Fruit fly (Drosophila melanogaster) whole organism, wandering third instar larva: ENCODE measurements around the gene Tfb5.

Source experiments
- Abd-B ChIP-seq: fragments of >200 bp; optimal IDR thresholded peaks from 2 replicates; lab custom pipeline; 2017; ENCODE audit warnings: missing biosample characterization, missing genetic modification characterization
- CG32264 ChIP-seq: fragments of 200-800 bp; sonication (Bioruptor generic); optimal IDR thresholded peaks from 2 replicates; lab custom pipeline; 2016; ENCODE audit warnings: missing biosample characterization, missing genetic modification characterization
- CG9705 ChIP-seq: fragments of 200-800 bp; sonication (Bioruptor generic); optimal IDR thresholded peaks from 2 replicates; lab custom pipeline; 2018; ENCODE audit warnings: missing biosample characterization, mild to moderate bottlenecking, missing genetic modification characterization
- CrebA ChIP-seq: fragments of 200-800 bp; sonication (Bioruptor generic); optimal IDR thresholded peaks from 2 replicates; lab custom pipeline; 2016; ENCODE audit warnings: missing biosample characterization, mild to moderate bottlenecking, missing genetic modification characterization, borderline replicate concordance
- Dfd ChIP-seq: fragments of >200 bp; optimal IDR thresholded peaks from 2 replicates; lab custom pipeline; 2017; ENCODE audit warnings: missing biosample characterization, missing genetic modification characterization
- Dif ChIP-seq: fragments of 200-275, 200-300 bp; sonication (Bioruptor generic); optimal IDR thresholded peaks from 2 replicates; lab custom pipeline; 2018; ENCODE audit warnings: missing biosample characterization, missing genetic modification characterization; ENCODE audit not compliant: partially characterized antibody
- GATAd ChIP-seq: sonication (Bioruptor generic); optimal IDR thresholded peaks from 2 replicates; lab custom pipeline; 2016; ENCODE audit warnings: missing biosample characterization, missing genetic modification characterization
- HLH106 ChIP-seq: fragments of 200-800 bp; optimal IDR thresholded peaks from 3 replicates; lab custom pipeline; 2019; ENCODE audit warnings: missing biosample characterization, mild to moderate bottlenecking, missing genetic modification characterization, moderate library complexity
- Hnf4 ChIP-seq: fragments of 200-800 bp; sonication (Bioruptor generic); optimal IDR thresholded peaks from 2 replicates; lab custom pipeline; 2016; ENCODE audit warnings: missing biosample characterization, mild to moderate bottlenecking, missing genetic modification characterization
- Hr78 ChIP-seq: fragments of >200 bp; optimal IDR thresholded peaks from 2 replicates; lab custom pipeline; 2017; ENCODE audit warnings: missing biosample characterization, missing genetic modification characterization
- Hr83 ChIP-seq: fragments of 200-300 bp; sonication (Bioruptor generic); optimal IDR thresholded peaks from 2 replicates; lab custom pipeline; 2016; ENCODE audit warnings: missing biosample characterization, mild to moderate bottlenecking, missing genetic modification characterization, moderate library complexity; ENCODE audit not compliant: poor library complexity, severe bottlenecking
- Jra ChIP-seq: sonication (Bioruptor generic); optimal IDR thresholded peaks from 2 replicates; lab custom pipeline; 2016; ENCODE audit warnings: missing biosample characterization, missing genetic modification characterization
- Mio ChIP-seq: sonication (Bioruptor generic); optimal IDR thresholded peaks from 2 replicates; lab custom pipeline; 2016; ENCODE audit warnings: missing biosample characterization, missing genetic modification characterization
- Myc ChIP-seq: fragments of >200 bp; optimal IDR thresholded peaks from 2 replicates; lab custom pipeline; 2017
- N ChIP-seq: fragments of >200 bp; optimal IDR thresholded peaks from 2 replicates; lab custom pipeline; 2018; ENCODE audit warnings: missing biosample characterization, missing external identifiers, missing genetic modification characterization
- OdsH ChIP-seq: fragments of 200-800 bp; sonication (Bioruptor generic); optimal IDR thresholded peaks from 2 replicates; lab custom pipeline; 2016; ENCODE audit warnings: missing biosample characterization, mild to moderate bottlenecking, missing genetic modification characterization
- Rel ChIP-seq, 2 experiments: fragments of 200-800 bp; sonication (Bioruptor generic) in 1 of 2; optimal IDR thresholded peaks; 2 replicates in 1 of 2; 3 replicates in 1 of 2; lab custom pipeline; 2016 to 2019; ENCODE audit warnings: mild to moderate bottlenecking in 2 of 2, missing biosample characterization in 2 of 2, missing genetic modification characterization in 2 of 2, moderate library complexity in 1 of 2
- Sp1 ChIP-seq: fragments of 200-800 bp; sonication (Bioruptor generic); optimal IDR thresholded peaks from 3 replicates; lab custom pipeline; 2019; ENCODE audit warnings: missing biosample characterization, mild to moderate bottlenecking, missing genetic modification characterization, moderate library complexity
- Vsx2 ChIP-seq: fragments of 200-300, 225-300 bp; sonication (Bioruptor generic); optimal IDR thresholded peaks from 2 replicates; lab custom pipeline; 2018; ENCODE audit warnings: missing biosample characterization, missing genetic modification characterization; ENCODE audit not compliant: partially characterized antibody
- br ChIP-seq: fragments of 200-800 bp; sonication (Bioruptor generic); optimal IDR thresholded peaks from 2 replicates; lab custom pipeline; 2016; ENCODE audit warnings: missing biosample characterization, missing genetic modification characterization
- brk ChIP-seq: fragments of 200-800 bp; sonication (Bioruptor generic); optimal IDR thresholded peaks from 2 replicates; lab custom pipeline; 2016; ENCODE audit warnings: missing biosample characterization, mild to moderate bottlenecking, missing genetic modification characterization
- dl ChIP-seq, 2 experiments: fragments of 175-275, 200-275 bp in 1 of 2; fragments of 200-275 bp in 1 of 2; sonication (Bioruptor generic); optimal IDR thresholded peaks; lab custom pipeline; 2018; ENCODE audit warnings: mild to moderate bottlenecking in 2 of 2, missing biosample characterization in 2 of 2, missing genetic modification characterization in 2 of 2, moderate library complexity in 2 of 2; ENCODE audit not compliant: partially characterized antibody in 2 of 2, insufficient read depth in 1 of 2
- dmrt93B ChIP-seq: fragments of 200-800 bp; sonication (Bioruptor generic); optimal IDR thresholded peaks from 2 replicates; lab custom pipeline; 2018; ENCODE audit warnings: missing biosample characterization, mild to moderate bottlenecking, missing genetic modification characterization
- dsf ChIP-seq: sonication (Bioruptor generic); optimal IDR thresholded peaks from 2 replicates; lab custom pipeline; 2016; ENCODE audit warnings: missing biosample characterization, missing genetic modification characterization, borderline replicate concordance
- ey ChIP-seq: fragments of 200-800 bp; sonication (Bioruptor generic); optimal IDR thresholded peaks from 2 replicates; lab custom pipeline; 2016; ENCODE audit warnings: missing biosample characterization, missing genetic modification characterization
- foxo ChIP-seq, 2 experiments: fragments of 200-800 bp; sonication (Bioruptor generic); optimal IDR thresholded peaks; 2 replicates in 1 of 2; 3 replicates in 1 of 2; lab custom pipeline; 2016 to 2017; ENCODE audit warnings: missing biosample characterization in 2 of 2, missing genetic modification characterization in 2 of 2
- fru ChIP-seq: fragments of 200-800 bp; sonication (Bioruptor generic); optimal IDR thresholded peaks from 3 replicates; lab custom pipeline; 2016; ENCODE audit warnings: missing biosample characterization, mild to moderate bottlenecking, missing genetic modification characterization
- h ChIP-seq: fragments of 200-800 bp; sonication (Bioruptor generic); optimal IDR thresholded peaks from 3 replicates; lab custom pipeline; 2016; ENCODE audit warnings: missing biosample characterization, mild to moderate bottlenecking, missing genetic modification characterization
- jim ChIP-seq: fragments of 175-275, 200-325 bp; sonication (Bioruptor generic); optimal IDR thresholded peaks from 2 replicates; lab custom pipeline; 2016; ENCODE audit warnings: missing biosample characterization, mild to moderate bottlenecking, missing genetic modification characterization
- lola ChIP-seq: fragments of >200 bp; optimal IDR thresholded peaks from 2 replicates; lab custom pipeline; 2017; ENCODE audit warnings: missing biosample characterization, missing genetic modification characterization
- pan ChIP-seq: fragments of >200 bp; optimal IDR thresholded peaks from 2 replicates; lab custom pipeline; 2017
- psq ChIP-seq: fragments of 200-800 bp; sonication (Bioruptor generic); optimal IDR thresholded peaks from 3 replicates; lab custom pipeline; 2017; ENCODE audit warnings: missing biosample characterization, mild to moderate bottlenecking, missing genetic modification characterization, moderate library complexity
- rgr ChIP-seq: fragments of 200-800 bp; sonication (Bioruptor generic); optimal IDR thresholded peaks from 3 replicates; lab custom pipeline; 2016; ENCODE audit warnings: missing biosample characterization, mild to moderate bottlenecking, missing genetic modification characterization
- sage ChIP-seq: fragments of 200-800 bp; sonication (Bioruptor generic); optimal IDR thresholded peaks from 2 replicates; lab custom pipeline; 2016; ENCODE audit warnings: missing biosample characterization, mild to moderate bottlenecking, missing genetic modification characterization
- sv ChIP-seq: fragments of 200-800 bp; sonication (Bioruptor generic); optimal IDR thresholded peaks from 3 replicates; lab custom pipeline; 2016; ENCODE audit warnings: missing biosample characterization, missing genetic modification characterization
- tai ChIP-seq: sonication (Bioruptor generic); optimal IDR thresholded peaks from 2 replicates; lab custom pipeline; 2016; ENCODE audit warnings: missing biosample characterization, missing genetic modification characterization
- usp ChIP-seq: fragments of >200 bp; optimal IDR thresholded peaks from 2 replicates; lab custom pipeline; 2017; ENCODE audit warnings: missing biosample characterization, missing genetic modification characterization
- woc ChIP-seq: sonication (Bioruptor generic); optimal IDR thresholded peaks from 2 replicates; lab custom pipeline; 2016; ENCODE audit warnings: missing biosample characterization, mild to moderate bottlenecking, missing genetic modification characterization

Gene Tfb5

dm6 chr2L:5007256-5007655 is 3.4 kb downstream of the Tfb5 start:
- TF ChIP-seq rgr (GFP tag; lab: Kevin White, UChicago), result peak; percentile 9
- TF ChIP-seq foxo (GFP tag; optimal IDR thresholded peaks at IDR 0.05; lab: Kevin White, UChicago), result peak in 1 of 2 experiments; percentile 6
- TF ChIP-seq br, result peak; percentile 17
- TF ChIP-seq Rel (GFP tag; optimal IDR thresholded peaks at IDR 0.05; lab: Kevin White, UChicago), result no peak
- peak; percentile 15 for TF ChIP-seq Rel (tag; optimal IDR thresholded peaks at IDR 0.05; lab: Kevin White, UChicago)
- TF ChIP-seq OdsH, result peak; percentile 16
- no peak for TF ChIP-seq usp (GFP tag; lab: Kevin White, UChicago)

dm6 chr2L:5006323-5006722 is 4.3 kb downstream of the Tfb5 start:
- TF ChIP-seq pan (lab: Kevin White, UChicago), result no peak
- no peak for TF ChIP-seq br
- TF ChIP-seq psq, result no peak
- no peak for TF ChIP-seq Hr83 (GFP tag; lab: Kevin White, UChicago)
- TF ChIP-seq h (GFP tag; lab: Kevin White, UChicago), result no peak
- TF ChIP-seq CrebA (GFP tag; lab: Kevin White, UChicago), result no peak
- TF ChIP-seq Sp1, result no peak
- TF ChIP-seq OdsH, result no peak
- no peak for TF ChIP-seq dmrt93B (GFP tag; lab: Kevin White, UChicago)
- TF ChIP-seq CG9705 (GFP tag; lab: Kevin White, UChicago), result no peak
- no peak for TF ChIP-seq N (GFP tag; lab: Kevin White, UChicago)
- no peak for TF ChIP-seq rgr (GFP tag; lab: Kevin White, UChicago)
- no peak for TF ChIP-seq HLH106 (tag; lab: Kevin White, UChicago)
- TF ChIP-seq Hnf4 (GFP tag; lab: Kevin White, UChicago), result no peak
- TF ChIP-seq Abd-B, result no peak
- TF ChIP-seq dl (GFP tag; optimal IDR thresholded peaks at IDR 0.05; lab: Kevin White, UChicago; ENCODE audit: insufficient read depth in 1 of 2, partially characterized antibody in 2 of 2), result no peak
- no peak for TF ChIP-seq Hr78 (GFP tag; lab: Kevin White, UChicago)

dm6 chr2L:5005464-5005764 is 5.2 kb downstream of the Tfb5 start:
- no peak for TF ChIP-seq Mio (GFP tag; lab: Kevin White, UChicago)
- no peak for TF ChIP-seq CG9705 (GFP tag; lab: Kevin White, UChicago)
- peak; percentile 21 for TF ChIP-seq Dif
- no peak for TF ChIP-seq tai (GFP tag; lab: Kevin White, UChicago)
- TF ChIP-seq Sp1, result no peak

DNA sequence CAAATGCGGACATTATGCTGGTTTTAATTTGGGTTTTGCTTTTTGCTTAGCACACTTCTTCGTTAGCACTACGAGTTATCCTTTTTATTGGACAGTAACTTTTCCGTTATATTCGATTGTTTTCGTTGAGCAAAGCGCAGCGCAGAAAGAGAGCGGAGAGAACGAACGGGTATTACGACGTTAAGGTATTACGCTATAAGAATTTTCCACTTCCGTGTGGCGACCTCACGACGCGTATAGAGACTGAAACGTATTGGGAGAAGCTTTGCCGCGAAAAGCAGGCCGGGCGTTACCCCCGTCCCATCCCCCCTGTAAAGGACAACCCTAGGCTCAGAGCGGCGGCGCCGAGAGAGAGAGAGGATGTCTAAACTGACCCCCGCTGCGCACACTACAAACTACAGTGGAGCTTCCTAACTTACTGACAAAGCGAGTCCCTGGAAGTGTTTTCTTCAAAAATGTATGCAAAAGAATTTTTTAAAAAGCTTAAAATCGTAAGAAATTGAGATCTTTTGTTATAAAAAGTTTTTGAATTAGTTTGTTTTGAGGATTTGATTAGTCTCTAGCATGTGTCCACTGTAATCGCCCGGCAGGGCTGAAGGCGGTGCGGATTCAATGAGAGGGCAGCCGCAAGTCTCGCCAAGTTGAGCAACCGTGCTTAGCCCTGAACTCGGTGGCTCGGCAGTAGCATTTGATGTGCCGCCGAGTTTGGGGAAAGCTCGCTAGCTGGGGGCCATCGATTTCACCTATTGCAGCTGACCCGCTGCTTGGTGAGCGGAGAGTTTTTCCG is 5.8 kb downstream of the Tfb5 start:
- TF ChIP-seq GATAd (GFP tag; lab: Kevin White, UChicago) (peak; percentile 5), pan (lab: Kevin White, UChicago) (no peak), ey (GFP tag; lab: Kevin White, UChicago) (peak; percentile 93), sage (GFP tag; lab: Kevin White, UChicago) (peak; percentile 53), Dif (no peak), br (peak; percentile 93), dmrt93B (GFP tag; lab: Kevin White, UChicago) (peak; percentile 72), Rel (GFP tag; optimal IDR thresholded peaks at IDR 0.05; lab: Kevin White, UChicago) (peak; percentile 57), Rel (tag; optimal IDR thresholded peaks at IDR 0.05; lab: Kevin White, UChicago) (peak; percentile 61), h (GFP tag; lab: Kevin White, UChicago) (peak; percentile 93), Hr78 (GFP tag; lab: Kevin White, UChicago) (no peak), N (GFP tag; lab: Kevin White, UChicago) (no peak), usp (GFP tag; lab: Kevin White, UChicago) (no peak), OdsH (peak; percentile 91), lola (no peak), woc (GFP tag; lab: Kevin White, UChicago) (peak; percentile 87), fru (peak; percentile 92), Jra (GFP tag; lab: Kevin White, UChicago) (peak; percentile 75), CG32264 (GFP tag; lab: Kevin White, UChicago) (peak; percentile 83), Mio (GFP tag; lab: Kevin White, UChicago) (peak; percentile 58), Vsx2 (GFP tag; lab: Kevin White, UChicago) (no peak), dl (GFP tag; optimal IDR thresholded peaks at IDR 0.05; lab: Kevin White, UChicago; ENCODE audit: insufficient read depth in 1 of 2, partially characterized antibody in 2 of 2) (no peak), psq (peak; percentile 83), dsf (GFP tag; lab: Kevin White, UChicago) (no peak), Sp1 (peak; percentile 86), sv (GFP tag; lab: Kevin White, UChicago) (peak; percentile 92), Abd-B (no peak), CrebA (GFP tag; lab: Kevin White, UChicago) (no peak), brk (GFP tag; lab: Kevin White, UChicago) (peak; percentile 77), Myc (lab: Kevin White, UChicago) (no peak), HLH106 (tag; lab: Kevin White, UChicago) (peak; percentile 89), Hr83 (GFP tag; lab: Kevin White, UChicago) (no peak), CG9705 (GFP tag; lab: Kevin White, UChicago) (peak; percentile 64), tai (GFP tag; lab: Kevin White, UChicago) (no peak), Dfd (GFP tag; lab: Kevin White, UChicago) (no peak), foxo (GFP tag; optimal IDR thresholded peaks at IDR 0.05; lab: Kevin White, UChicago) (peak; percentile 59 to 95), rgr (GFP tag; lab: Kevin White, UChicago) (peak; percentile 92), Hnf4 (GFP tag; lab: Kevin White, UChicago) (peak; percentile 92), jim (GFP tag; lab: Kevin White, UChicago) (no peak)
- TF ChIP-seq, all 38 proteins: peak for 22
